Worm (Caenorhabditis elegans): ENCODE measurements around the gene ttr-54.
A peak's percentile ranks its signal among the peaks of the same experiment; 100 is the strongest.

The ttr-54 gene

DNA sequence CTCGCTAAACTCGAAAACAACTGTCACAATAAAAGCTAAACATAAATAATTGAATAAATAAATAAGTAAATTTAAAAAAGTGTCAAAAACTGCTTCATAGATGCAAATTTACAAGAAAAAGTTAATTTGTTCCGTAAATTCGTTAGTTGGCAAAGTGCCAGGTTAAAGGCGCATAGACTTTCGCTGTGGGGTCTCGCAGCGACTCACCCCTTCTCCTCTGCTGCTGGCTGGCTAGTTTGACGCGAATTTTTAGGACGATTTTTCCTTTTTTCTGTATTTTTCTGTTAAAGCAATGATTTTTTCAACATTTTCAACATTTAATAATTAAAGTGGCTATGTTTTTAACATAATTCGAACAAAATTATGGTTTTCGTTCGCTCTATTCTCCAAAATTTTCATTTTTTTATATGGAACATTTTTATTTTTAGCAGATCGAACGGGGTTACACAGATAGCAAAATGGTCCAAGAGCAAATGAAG is 20.7 kb downstream of the ttr-54 start, which contains the start of gene rack-1 (continued):
- no peak for TF ChIP-seq F49E8.2 (tag; optimal IDR thresholded peaks at IDR 0.05; ENCODE audit: borderline replicate concordance)
- no peak for TF ChIP-seq dmd-8 (GFP tag; IDR thresholded peaks at IDR 0.05)
- TF ChIP-seq madf-9 (GFP tag; conservative IDR thresholded peaks at IDR 0.05) = no peak
- no peak for TF ChIP-seq Y75B8A.6 (GFP tag; IDR thresholded peaks at IDR 0.05)
- TF ChIP-seq madf-5 (GFP tag; IDR thresholded peaks at IDR 0.05) = no peak
- TF ChIP-seq T20F7.1 (GFP tag; optimal IDR thresholded peaks at IDR 0.05) = no peak
- TF ChIP-seq dpl-1 (GFP tag; optimal IDR thresholded peaks at IDR 0.05) = peak; percentile 38
- TF ChIP-seq zfp-3 (GFP tag; conservative IDR thresholded peaks at IDR 0.05) = no peak
- no peak for TF ChIP-seq ctbp-1 (GFP tag; IDR thresholded peaks at IDR 0.05)
- peak; percentile 48 for TF ChIP-seq hlh-11 (tag; optimal IDR thresholded peaks at IDR 0.05)
- no peak for TF ChIP-seq F44E2.7 (GFP tag; IDR thresholded peaks at IDR 0.05)
- no peak for TF ChIP-seq nhr-41 (GFP tag; IDR thresholded peaks at IDR 0.05)
- TF ChIP-seq mep-1 (tag; optimal IDR thresholded peaks at IDR 0.05) = peak; percentile 65
- no peak for TF ChIP-seq tag-97 (GFP tag; IDR thresholded peaks at IDR 0.05)
- no peak for TF ChIP-seq nhr-25 (tag; optimal IDR thresholded peaks at IDR 0.05; ENCODE audit: borderline replicate concordance, insufficient read depth)
- TF ChIP-seq mxl-2 (GFP tag; conservative IDR thresholded peaks at IDR 0.05) = no peak
- no peak for TF ChIP-seq F37D6.2 (tag; optimal IDR thresholded peaks at IDR 0.05)
- no peak for TF ChIP-seq ceh-62 (tag; optimal IDR thresholded peaks at IDR 0.05)
- no peak for TF ChIP-seq jun-1 (tag; optimal IDR thresholded peaks at IDR 0.05)
- no peak for TF ChIP-seq daf-8 (GFP tag; IDR thresholded peaks at IDR 0.05)
- TF ChIP-seq mxl-3 (GFP tag; optimal IDR thresholded peaks at IDR 0.05) = peak; percentile 16
- no peak for TF ChIP-seq unc-62 (GFP tag; optimal IDR thresholded peaks at IDR 0.05 in 1 of 2)
- no peak for TF ChIP-seq unc-62 (tag; optimal IDR thresholded peaks at IDR 0.05)
- no peak for TF ChIP-seq F26F4.8 (GFP tag; conservative IDR thresholded peaks at IDR 0.05)
- TF ChIP-seq aly-2 (tag; optimal IDR thresholded peaks at IDR 0.05) = no peak
- TF ChIP-seq nhr-76 (tag; optimal IDR thresholded peaks at IDR 0.05) = no peak
- no peak for TF ChIP-seq attf-4 (tag; optimal IDR thresholded peaks at IDR 0.05)
- no peak for TF ChIP-seq ztf-11 (tag; optimal IDR thresholded peaks at IDR 0.05)
- TF ChIP-seq daf-16 (GFP tag; optimal IDR thresholded peaks at IDR 0.05) = no peak
- TF ChIP-seq daf-16 (tag; optimal IDR thresholded peaks at IDR 0.05) = peak; percentile 38
- no peak for TF ChIP-seq daf-12 (tag; optimal IDR thresholded peaks at IDR 0.05)
- no peak for TF ChIP-seq D1046.2 (GFP tag; IDR thresholded peaks at IDR 0.05)
- no peak for TF ChIP-seq mdt-29 (GFP tag; IDR thresholded peaks at IDR 0.05)
- no peak for TF ChIP-seq T26A8.4 (GFP tag; IDR thresholded peaks at IDR 0.05)
- no peak for TF ChIP-seq spr-1 (tag; optimal IDR thresholded peaks at IDR 0.05)
- TF ChIP-seq zag-1 (tag; optimal IDR thresholded peaks at IDR 0.05) = no peak
- TF ChIP-seq saeg-2 (GFP tag; IDR thresholded peaks at IDR 0.05) = no peak
- TF ChIP-seq ceh-44 (GFP tag; IDR thresholded peaks at IDR 0.05) = no peak
- TF ChIP-seq nhr-77 (tag; optimal IDR thresholded peaks at IDR 0.05) = no peak
- no peak for TF ChIP-seq lin-1 (GFP tag; IDR thresholded peaks at IDR 0.05)
- TF ChIP-seq skn-1 (tag; optimal IDR thresholded peaks at IDR 0.05) = no peak
- no peak for TF ChIP-seq snpc-4 (tag; optimal IDR thresholded peaks at IDR 0.05)
- no peak for TF ChIP-seq lin-15B (tag; optimal IDR thresholded peaks at IDR 0.05)
- TF ChIP-seq hif-1 (tag; optimal IDR thresholded peaks at IDR 0.05) = peak in 1 of 2 experiments; percentile 18
- no peak for TF ChIP-seq zfp-2 (tag; optimal IDR thresholded peaks at IDR 0.05)
- peak; percentile 12 for TF ChIP-seq hlh-30 (tag; optimal IDR thresholded peaks at IDR 0.05; ENCODE audit: insufficient read depth)
- peak; percentile 11 for TF ChIP-seq fkh-10 (GFP tag; optimal IDR thresholded peaks at IDR 0.05)
- no peak for TF ChIP-seq Y48G9A.11 (GFP tag; IDR thresholded peaks at IDR 0.05)
- TF ChIP-seq tra-1 (GFP tag; IDR thresholded peaks at IDR 0.05) = no peak
- TF ChIP-seq mdl-1 (tag; optimal IDR thresholded peaks at IDR 0.05) = peak in 1 of 2 experiments; percentile 7
- no peak for TF ChIP-seq lin-39 (tag; optimal IDR thresholded peaks at IDR 0.05)
- TF ChIP-seq lin-13 (GFP tag; optimal IDR thresholded peaks at IDR 0.05) = no peak
- no peak for TF ChIP-seq Y105C5A.15 (GFP tag; IDR thresholded peaks at IDR 0.05)

All from whole organism, L4 larva.